Fruit fly (Drosophila melanogaster) whole organism, pupa: ENCODE results near the gene CG14907.
A peak's percentile ranks its signal among the peaks of the same experiment; 100 is the strongest.

Experiments used
- CG10348 ChIP-seq: fragments of 200-800 bp; sonication (Bioruptor generic); IDR thresholded peaks from 2 replicates; pipeline ENCODE4 v1.3.6; 2022; ENCODE audit warnings: missing biosample characterization, missing genetic modification characterization
- CG12605 ChIP-seq: fragments of 200-800 bp; sonication (Bioruptor generic); IDR thresholded peaks from 2 replicates; pipeline ENCODE4 v1.3.6; 2022; ENCODE audit warnings: missing biosample characterization, missing genetic modification characterization
- CG13204 ChIP-seq: fragments of 200-800 bp; sonication (Bioruptor generic); optimal IDR thresholded peaks from 2 replicates; lab custom pipeline; 2018; ENCODE audit warnings: missing biosample characterization, mild to moderate bottlenecking, missing genetic modification characterization, moderate library complexity
- CG14655 ChIP-seq: fragments of 200-800 bp; sonication (Bioruptor generic); optimal IDR thresholded peaks from 3 replicates; lab custom pipeline; 2017; ENCODE audit warnings: mild to moderate bottlenecking, missing biosample characterization, missing genetic modification reagents, missing genetic modification characterization
- CG15710 ChIP-seq: fragments of 200-800 bp; sonication (Bioruptor generic); optimal IDR thresholded peaks from 2 replicates; lab custom pipeline; 2018; ENCODE audit warnings: missing biosample characterization, mild to moderate bottlenecking, missing genetic modification characterization, moderate library complexity
- CG17806 ChIP-seq: fragments of 200-800 bp; sonication (Bioruptor generic); optimal IDR thresholded peaks from 2 replicates; lab custom pipeline; 2018; ENCODE audit warnings: missing biosample characterization, mild to moderate bottlenecking, missing genetic modification characterization, moderate library complexity
- CG32121 ChIP-seq: fragments of 200-800 bp; sonication (Bioruptor generic); IDR thresholded peaks from 2 replicates; pipeline ENCODE4 v1.3.6; 2022; ENCODE audit warnings: missing biosample characterization, missing genetic modification characterization
- CG34367 ChIP-seq: fragments of 200-800 bp; sonication (Bioruptor generic); optimal IDR thresholded peaks from 2 replicates; lab custom pipeline; 2018; ENCODE audit warnings: missing biosample characterization, mild to moderate bottlenecking, missing genetic modification characterization
- CG4496 ChIP-seq: fragments of 200-800 bp; sonication (Bioruptor generic); IDR thresholded peaks from 3 replicates; pipeline ENCODE4 v1.3.6; 2022; ENCODE audit warnings: missing biosample characterization, missing genetic modification characterization
- CG8159 ChIP-seq: fragments of 200-800 bp; sonication (Bioruptor generic); optimal IDR thresholded peaks from 3 replicates; lab custom pipeline; 2018; ENCODE audit warnings: missing biosample characterization, mild to moderate bottlenecking, missing genetic modification characterization, moderate library complexity
- CG8301 ChIP-seq: fragments of 200-800 bp; sonication (Bioruptor generic); optimal IDR thresholded peaks from 2 replicates; lab custom pipeline; 2018; ENCODE audit warnings: missing biosample characterization, mild to moderate bottlenecking, missing genetic modification characterization
- CG9948 ChIP-seq: fragments of 200-800 bp; sonication (Bioruptor generic); optimal IDR thresholded peaks from 2 replicates; lab custom pipeline; 2018; ENCODE audit warnings: missing biosample characterization, mild to moderate bottlenecking, missing genetic modification characterization, moderate library complexity
- D1 ChIP-seq: fragments of 200-800 bp; sonication (Bioruptor generic); optimal IDR thresholded peaks from 2 replicates; lab custom pipeline; 2018; ENCODE audit warnings: missing biosample characterization, mild to moderate bottlenecking, missing genetic modification characterization, moderate library complexity
- EcR ChIP-seq: fragments of 200-800 bp; sonication (Bioruptor generic); optimal IDR thresholded peaks from 3 replicates; lab custom pipeline; 2019; ENCODE audit warnings: missing biosample characterization, missing genetic modification characterization, mild to moderate bottlenecking, moderate library complexity, missing genetic modification reagents
- Ets98B ChIP-seq: fragments of 200-800 bp; sonication (Bioruptor generic); IDR thresholded peaks from 2 replicates; pipeline ENCODE4 v1.3.6; 2022; ENCODE audit warnings: missing biosample characterization, missing genetic modification characterization
- Pif1A ChIP-seq: fragments of 200-800 bp; sonication (Bioruptor generic); optimal IDR thresholded peaks from 3 replicates; lab custom pipeline; 2016; ENCODE audit warnings: missing biosample characterization, missing genetic modification characterization
- Pif1B ChIP-seq: fragments of 200-800 bp; sonication (Bioruptor generic); optimal IDR thresholded peaks from 3 replicates; lab custom pipeline; 2016; ENCODE audit warnings: missing biosample characterization, missing genetic modification characterization
- Snoo ChIP-seq: fragments of 200-800 bp; sonication (Bioruptor generic); optimal IDR thresholded peaks from 3 replicates; lab custom pipeline; 2017; ENCODE audit warnings: missing biosample characterization, mild to moderate bottlenecking, missing genetic modification characterization, inconsistent platforms
- fd96Ca ChIP-seq: fragments of 200-800 bp; sonication (Bioruptor generic); IDR thresholded peaks from 3 replicates; pipeline ENCODE4 v1.3.6; 2022; ENCODE audit warnings: missing biosample characterization, missing genetic modification characterization
- gl ChIP-seq: fragments of 200-800 bp; sonication (Bioruptor generic); optimal IDR thresholded peaks from 2 replicates; lab custom pipeline; 2018; ENCODE audit warnings: missing biosample characterization, mild to moderate bottlenecking, missing genetic modification characterization
- rn ChIP-seq: fragments of 200-800 bp; sonication (Bioruptor generic); IDR thresholded peaks from 2 replicates; pipeline ENCODE4 v1.3.6; 2022; ENCODE audit warnings: missing biosample characterization, missing genetic modification characterization

Gene CG14907

dm6 chr3R:16652091-16652490 is at the start of gene CG14907:
Gene CG14907 (minus strand): TSS chr3R:16652319.
- TF ChIP-seq CG34367 (no peak), Snoo (tag; lab: Kevin White, UChicago) (no peak), CG10348 (GFP tag; lab: Robert Waterston, UW) (no peak), fd96Ca (GFP tag; lab: Robert Waterston, UW) (no peak), CG8301 (tag; lab: Kevin White, UChicago) (no peak), gl (tag; lab: Kevin White, UChicago) (no peak), Ets98B (GFP tag; lab: Robert Waterston, UW) (no peak), Pif1B (GFP tag; lab: Kevin White, UChicago) (no peak), CG14655 (no peak), CG4496 (no peak), CG32121 (GFP tag; lab: Robert Waterston, UW) (no peak), CG15710 (tag; lab: Kevin White, UChicago) (no peak), D1 (tag; lab: Kevin White, UChicago) (no peak), rn (GFP tag; lab: Robert Waterston, UW) (no peak), EcR (GFP tag; lab: Kevin White, UChicago) (no peak)

DNA sequence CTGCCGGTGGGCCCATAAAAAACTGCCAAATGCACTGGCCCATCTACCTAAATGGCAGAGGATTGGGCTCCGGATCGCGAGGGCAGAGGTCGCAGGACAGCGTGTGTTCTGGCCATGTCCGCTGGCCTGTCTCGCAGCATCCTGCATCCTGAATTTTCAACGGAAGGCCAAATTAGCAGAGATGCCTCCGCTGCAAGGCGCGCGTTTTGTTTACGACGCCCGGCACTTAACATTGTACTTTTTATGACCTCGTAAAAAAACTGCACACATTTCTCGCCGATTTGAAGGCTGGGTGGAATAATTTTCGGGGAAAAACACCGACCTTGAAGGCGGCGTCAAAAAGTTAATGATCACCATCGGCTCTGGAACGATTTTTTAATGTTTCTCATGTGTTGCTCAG is 48.8 kb upstream of the CG14907 start:
- no peak for TF ChIP-seq D1 (tag; lab: Kevin White, UChicago)
- TF ChIP-seq CG8301 (tag; lab: Kevin White, UChicago), result no peak
- no peak for TF ChIP-seq rn (GFP tag; lab: Robert Waterston, UW)
- TF ChIP-seq CG15710 (tag; lab: Kevin White, UChicago), result no peak
- TF ChIP-seq CG9948 (tag; lab: Kevin White, UChicago), result no peak
- TF ChIP-seq CG10348 (GFP tag; lab: Robert Waterston, UW), result no peak
- no peak for TF ChIP-seq CG12605 (GFP tag; lab: Robert Waterston, UW)
- TF ChIP-seq EcR (GFP tag; lab: Kevin White, UChicago), result no peak
- no peak for TF ChIP-seq CG8159
- TF ChIP-seq CG13204 (GFP tag; lab: Kevin White, UChicago), result no peak
- TF ChIP-seq fd96Ca (GFP tag; lab: Robert Waterston, UW), result no peak
- no peak for TF ChIP-seq Ets98B (GFP tag; lab: Robert Waterston, UW)
- no peak for TF ChIP-seq CG17806 (tag; lab: Kevin White, UChicago)

- TF ChIP-seq Snoo (tag; lab: Kevin White, UChicago) (no peak), D1 (tag; lab: Kevin White, UChicago) (no peak)
Observed at dm6 chr3R:16682901-16683300, 30.8 kb upstream of the CG14907 start.

DNA sequence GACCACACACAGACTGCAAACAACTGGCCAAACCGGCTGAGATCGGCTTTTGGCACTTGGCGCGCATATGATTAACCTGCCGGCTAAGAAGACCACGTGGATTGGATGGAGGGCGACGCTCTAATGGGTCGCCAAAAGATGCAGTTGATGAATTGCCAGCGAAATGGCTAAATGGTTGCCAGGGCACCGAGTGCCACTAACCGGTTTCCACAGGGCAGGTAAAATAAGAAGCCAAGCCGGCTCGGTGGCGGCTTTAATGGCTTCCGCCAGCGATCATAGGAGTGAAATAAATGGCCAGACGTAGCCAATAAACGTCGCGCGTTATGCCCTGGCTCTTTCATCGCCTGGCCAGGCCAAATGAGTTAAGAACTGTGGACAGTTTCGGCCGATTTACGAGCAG is 25.8 kb upstream of the CG14907 start:
- TF ChIP-seq rn (GFP tag; lab: Robert Waterston, UW) (no peak), CG10348 (GFP tag; lab: Robert Waterston, UW) (no peak), CG8159 (no peak), CG4496 (no peak), CG34367 (no peak), CG17806 (tag; lab: Kevin White, UChicago) (no peak), Pif1A (GFP tag; lab: Kevin White, UChicago) (no peak), D1 (tag; lab: Kevin White, UChicago) (no peak), Snoo (tag; lab: Kevin White, UChicago) (no peak), gl (tag; lab: Kevin White, UChicago) (no peak), EcR (GFP tag; lab: Kevin White, UChicago) (no peak), CG12605 (GFP tag; lab: Robert Waterston, UW) (no peak), CG13204 (GFP tag; lab: Kevin White, UChicago) (no peak), Ets98B (GFP tag; lab: Robert Waterston, UW) (no peak), CG15710 (tag; lab: Kevin White, UChicago) (no peak)

DNA sequence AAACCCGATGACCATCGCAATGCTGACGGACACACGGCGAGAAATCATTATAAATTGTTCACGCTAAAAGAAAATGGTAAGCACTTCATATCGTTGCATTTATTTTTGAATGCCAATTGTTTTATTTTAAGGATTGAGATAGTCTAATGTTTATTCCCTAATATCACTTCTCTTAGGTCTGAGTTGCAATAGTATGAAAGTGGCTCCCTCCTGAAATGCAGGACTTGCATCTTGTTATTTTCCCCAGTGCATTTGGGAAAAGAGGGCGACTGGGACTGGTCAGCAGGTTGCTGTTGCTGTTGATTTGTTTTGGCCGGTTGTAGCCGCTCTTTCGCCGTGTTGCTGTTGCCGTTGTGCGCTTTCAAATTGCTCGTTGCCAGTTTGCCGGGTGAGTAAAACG is 24.4 kb upstream of the CG14907 start:
- TF ChIP-seq CG32121 (GFP tag; lab: Robert Waterston, UW) (no peak), CG8159 (peak; percentile 33), CG14655 (peak; percentile 19), CG8301 (tag; lab: Kevin White, UChicago) (peak; percentile 20), fd96Ca (GFP tag; lab: Robert Waterston, UW) (0 out of 3 replicates have a peak, but pooled peaks have one; percentile 36), CG4496 (no peak), CG9948 (tag; lab: Kevin White, UChicago) (peak; percentile 0), CG15710 (tag; lab: Kevin White, UChicago) (no peak)

DNA sequence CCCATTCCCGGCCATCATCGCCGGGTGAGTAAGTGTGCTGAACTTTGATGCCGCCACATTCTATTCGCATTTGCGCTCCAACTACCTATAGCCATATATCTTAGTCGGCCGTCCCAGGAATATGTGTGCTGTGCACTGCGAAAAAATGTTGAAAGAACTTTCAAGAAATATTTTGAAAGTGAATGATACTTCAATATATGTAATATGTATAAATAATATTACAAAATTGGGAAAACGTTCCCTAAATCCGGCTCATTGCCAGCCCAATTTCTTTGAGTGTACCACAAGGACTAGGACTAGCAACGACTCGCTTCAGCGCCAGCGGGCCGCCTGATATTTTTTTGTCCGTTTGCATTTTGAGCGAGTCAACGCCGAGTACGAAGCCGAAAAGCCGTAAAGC is 21.1 kb upstream of the CG14907 start:
- TF ChIP-seq CG14655 (peak; percentile 22), Snoo (tag; lab: Kevin White, UChicago) (no peak)
- TF ChIP-seq, all 21 proteins: peak for 1

DNA sequence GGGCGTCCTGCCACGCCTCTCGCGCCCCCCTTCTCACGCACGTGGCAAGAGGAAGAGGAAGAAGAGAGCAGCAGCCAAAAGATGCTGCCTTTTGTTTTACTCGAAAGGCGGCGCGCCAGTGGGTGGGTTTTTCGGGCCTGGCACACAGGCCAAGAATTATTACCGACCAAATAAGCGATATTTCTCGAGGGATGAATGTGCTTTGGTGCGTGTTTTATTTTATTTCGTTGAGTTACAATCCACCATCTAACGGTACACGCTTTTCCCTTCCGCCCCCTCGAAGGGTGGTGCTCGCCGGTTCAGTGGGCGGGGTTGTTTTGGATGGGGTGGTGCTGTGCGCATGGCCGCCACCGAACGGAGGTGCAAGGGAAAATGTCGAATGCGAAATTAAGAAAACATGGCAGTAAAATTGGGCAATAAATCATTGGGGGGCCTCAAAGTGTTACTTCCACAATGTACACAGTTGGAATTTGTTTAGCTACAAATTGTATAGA is 20.1 kb upstream of the CG14907 start:
- TF ChIP-seq CG4496 (no peak), fd96Ca (GFP tag; lab: Robert Waterston, UW) (no peak), CG17806 (tag; lab: Kevin White, UChicago) (no peak), CG13204 (GFP tag; lab: Kevin White, UChicago) (no peak), CG9948 (tag; lab: Kevin White, UChicago) (no peak), gl (tag; lab: Kevin White, UChicago) (no peak), CG32121 (GFP tag; lab: Robert Waterston, UW) (no peak), CG14655 (no peak), CG8301 (tag; lab: Kevin White, UChicago) (no peak), CG34367 (no peak), CG15710 (tag; lab: Kevin White, UChicago) (no peak), Pif1B (GFP tag; lab: Kevin White, UChicago) (no peak), CG8159 (no peak), Ets98B (GFP tag; lab: Robert Waterston, UW) (no peak), Snoo (tag; lab: Kevin White, UChicago) (no peak), rn (GFP tag; lab: Robert Waterston, UW) (no peak), Pif1A (GFP tag; lab: Kevin White, UChicago) (no peak)
